Worm (Caenorhabditis elegans) whole organism, mixed stage, embryonic: Measurements from ENCODE around the gene nhr-121.

Source experiments
- M03D4.4 ChIP-seq: sonication (generic microtip); optimal IDR thresholded peaks from 2 replicates; lab custom pipeline; 2017; ENCODE audit warnings: mild to moderate bottlenecking, missing genetic modification characterization, missing compliant biosample characterization
- bed-3 ChIP-seq: fragments of 200-800 bp; sonication (Bioruptor generic); optimal IDR thresholded peaks from 3 replicates; lab custom pipeline; 2018; ENCODE audit warnings: mild to moderate bottlenecking, missing genetic modification characterization, moderate library complexity, missing compliant biosample characterization
- blmp-1 ChIP-seq: fragments of 150-350 bp; optimal IDR thresholded peaks from 2 replicates; lab custom pipeline; 2014; ENCODE audit warnings: missing biosample characterization, missing genetic modification characterization
- ceh-43 ChIP-seq: fragments of 200-800 bp; sonication (Bioruptor generic); optimal IDR thresholded peaks from 2 replicates; lab custom pipeline; 2018; ENCODE audit warnings: mild to moderate bottlenecking, missing genetic modification characterization, moderate library complexity, missing compliant biosample characterization
- ces-1 ChIP-seq: fragments of 150-350 bp; optimal IDR thresholded peaks from 2 replicates; lab custom pipeline; 2014; ENCODE audit warnings: missing biosample characterization, missing genetic modification reagents, missing genetic modification characterization
- flh-1 ChIP-seq: fragments of 200-800 bp; sonication (Bioruptor generic); optimal IDR thresholded peaks from 2 replicates; lab custom pipeline; 2018; ENCODE audit warnings: mild to moderate bottlenecking, missing genetic modification characterization, moderate library complexity, missing compliant biosample characterization
- ham-2 ChIP-seq: fragments of 200-800 bp; sonication (Bioruptor generic); optimal IDR thresholded peaks from 2 replicates; lab custom pipeline; 2018; ENCODE audit warnings: mild to moderate bottlenecking, missing genetic modification characterization, missing compliant biosample characterization
- lin-13 ChIP-seq: fragments of 150-350 bp; optimal IDR thresholded peaks from 2 replicates; lab custom pipeline; 2014; ENCODE audit warnings: missing biosample characterization, missing genetic modification characterization
- lsy-2 ChIP-seq: fragments of 150-350 bp; optimal IDR thresholded peaks from 2 replicates; lab custom pipeline; 2014; ENCODE audit warnings: missing biosample characterization, missing genetic modification characterization
- mab-5 ChIP-seq: fragments of 150-350 bp; optimal IDR thresholded peaks from 2 replicates; lab custom pipeline; 2014; ENCODE audit warnings: missing biosample characterization, missing genetic modification characterization
- mep-1 ChIP-seq: fragments of 150-350 bp; optimal IDR thresholded peaks from 2 replicates; lab custom pipeline; 2017; ENCODE audit warnings: missing biosample characterization, missing genetic modification reagents, missing genetic modification characterization, inconsistent platforms
- nhr-12 ChIP-seq: fragments of 150-350 bp; optimal IDR thresholded peaks from 2 replicates; lab custom pipeline; 2014; ENCODE audit warnings: missing biosample characterization, missing genetic modification characterization
- nhr-237 ChIP-seq: fragments of 150-350 bp; optimal IDR thresholded peaks from 2 replicates; lab custom pipeline; 2014; ENCODE audit warnings: missing biosample characterization, missing genetic modification characterization
- unc-120 ChIP-seq: sonication (generic microtip); optimal IDR thresholded peaks from 2 replicates; lab custom pipeline; 2017; ENCODE audit warnings: missing genetic modification characterization, missing compliant biosample characterization; ENCODE audit not compliant: poor library complexity, severe bottlenecking
- zip-8 ChIP-seq: fragments of 150-350 bp; optimal IDR thresholded peaks from 2 replicates; lab custom pipeline; 2014; ENCODE audit warnings: missing biosample characterization, missing genetic modification characterization
- ztf-11 ChIP-seq: fragments of 150-350 bp; optimal IDR thresholded peaks from 2 replicates; lab custom pipeline; 2014; ENCODE audit warnings: missing biosample characterization, missing genetic modification characterization

nhr-121 gene

DNA sequence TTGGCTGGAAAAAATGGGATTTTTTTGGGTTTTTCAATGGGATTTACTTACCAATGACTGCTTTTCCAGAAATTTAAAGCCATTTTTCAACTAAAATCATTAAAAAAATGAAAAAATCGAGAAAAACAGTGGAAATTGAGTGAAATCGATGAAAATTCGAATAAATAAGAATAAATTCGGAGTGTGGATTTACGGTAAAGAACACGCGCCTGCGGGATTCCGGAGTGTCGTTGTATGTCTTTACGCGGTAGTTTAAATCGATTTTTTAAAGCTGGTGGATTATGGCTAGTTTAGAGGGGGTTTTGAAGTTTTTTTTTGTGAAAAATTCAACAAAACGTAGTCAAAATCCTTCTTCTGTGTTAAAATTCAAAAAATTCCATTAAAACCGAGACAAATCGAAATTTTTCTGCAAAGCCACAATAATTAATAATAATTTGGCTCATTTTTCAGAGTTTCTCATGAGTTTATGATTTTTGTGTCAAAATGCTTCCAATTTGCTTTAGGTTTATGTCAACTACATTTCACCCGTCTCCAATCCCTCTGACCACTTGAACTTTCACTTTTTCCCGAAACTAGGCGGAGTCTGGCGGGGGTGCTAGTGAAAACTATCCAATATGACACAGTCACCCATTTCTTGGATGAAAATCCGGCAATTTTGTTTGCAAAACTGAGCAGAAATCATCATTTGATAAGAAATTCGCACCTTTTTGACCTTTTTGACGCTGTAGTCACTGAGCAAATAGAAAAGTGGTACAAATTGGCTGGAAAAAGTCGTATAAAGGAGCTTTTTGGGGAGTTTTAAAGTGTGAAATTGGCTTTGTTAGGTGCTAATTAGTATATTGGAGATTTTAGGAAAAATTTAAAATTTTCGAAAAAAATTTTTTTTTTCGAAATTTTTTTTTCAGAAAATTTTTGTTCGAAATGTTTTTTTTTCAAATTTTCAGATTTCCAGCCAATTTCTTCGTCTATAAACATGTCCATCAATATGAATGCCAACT is 53.2 kb downstream of the nhr-121 start, which contains the start of the genes cic-1 and strm-1:
Gene cic-1 (minus strand): TSS at position 96 of the 998 bp plus-strand sequence.
Gene strm-1 (plus strand): TSS at position 945 of the 998 bp plus-strand sequence.
- peak; percentile 30 for TF ChIP-seq lin-13 (tag; lab: Kevin White, UChicago)
- no peak for TF ChIP-seq ceh-43 (GFP tag; lab: Kevin White, UChicago)
- peak; percentile 51 for TF ChIP-seq lsy-2 (tag; lab: Kevin White, UChicago)
- peak; percentile 11 for TF ChIP-seq mab-5
- peak; percentile 40 for TF ChIP-seq ham-2 (GFP tag; lab: Kevin White, UChicago)
- TF ChIP-seq nhr-12 (tag; lab: Kevin White, UChicago), result no peak
- no peak for TF ChIP-seq M03D4.4
- TF ChIP-seq flh-1, result no peak
- peak; percentile 94 for TF ChIP-seq blmp-1 (tag; lab: Kevin White, UChicago)
- peak; percentile 38 for TF ChIP-seq unc-120 (tag; lab: Kevin White, UChicago)
- no peak for TF ChIP-seq zip-8
- no peak for TF ChIP-seq mep-1 (tag; lab: Kevin White, UChicago)
- TF ChIP-seq nhr-237, result peak; percentile 20
- no peak for TF ChIP-seq ztf-11 (tag; lab: Kevin White, UChicago)
- peak; percentile 77 for TF ChIP-seq ces-1 (GFP tag; lab: Kevin White, UChicago)
- no peak for TF ChIP-seq bed-3 (GFP tag; lab: Kevin White, UChicago)
